In the genomic region with DNA sequence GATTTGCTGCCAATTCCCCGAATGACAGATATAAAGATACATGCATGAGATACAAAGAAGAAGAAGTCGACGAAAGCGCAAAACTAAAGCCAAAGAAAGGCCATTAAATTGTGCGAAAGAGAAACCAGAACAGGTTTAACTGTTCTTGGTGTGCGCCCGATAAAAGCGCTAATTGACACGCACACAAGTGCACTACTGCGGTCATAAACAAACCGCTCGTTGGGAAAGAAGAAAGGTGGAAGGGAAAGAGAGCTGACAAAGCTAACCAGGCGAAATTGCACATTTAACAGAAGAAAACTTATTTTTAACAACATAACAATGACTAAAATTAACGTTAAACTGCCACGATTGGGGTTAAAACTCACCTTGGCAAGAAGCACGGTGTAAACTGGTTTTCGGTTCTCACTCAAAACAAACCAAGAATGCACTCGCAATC, we compare ENCODE assay signal across 2 fruit fly cellular contexts.
TF ChIP-seq lines count a peak whose summit lies in the region.

No protein-coding gene starts in this region.

TF ChIP-seq in whole organism, embryonic, 481 proteins besides CTCF, POLR2A, EP300 and RAD21 (continued from another document):
- TF ChIP-seq CG11504 (tag; optimal IDR thresholded peaks at IDR 0.05; lab: Kevin White, UChicago): no peak
- no peak for TF ChIP-seq ftz-f1 (GFP tag; optimal IDR thresholded peaks at IDR 0.05; lab: Kevin White, UChicago)
- TF ChIP-seq TFAM (GFP tag; optimal IDR thresholded peaks at IDR 0.05; lab: Kevin White, UChicago): no peak
- no peak for TF ChIP-seq Gug (GFP tag; IDR thresholded peaks at IDR 0.05; lab: Robert Waterston, UW)
- TF ChIP-seq CG5953 (GFP tag; IDR thresholded peaks at IDR 0.05; lab: Robert Waterston, UW): 0 out of 2 replicates have a peak, but pooled peaks have one; percentile 12
- no peak for TF ChIP-seq CG34422 (GFP tag; IDR thresholded peaks at IDR 0.05; lab: Robert Waterston, UW)
- no peak for TF ChIP-seq CG43689 (GFP tag; IDR thresholded peaks at IDR 0.05; lab: Robert Waterston, UW)

TF ChIP-seq in whole organism, prepupa, 60 proteins besides CTCF, POLR2A, EP300 and RAD21 (continued from another document):
- TF ChIP-seq svp (GFP tag; lab: Kevin White, UChicago) (no peak), Ets96B (tag; optimal IDR thresholded peaks at IDR 0.05; lab: Kevin White, UChicago) (no peak), pdm3 (GFP tag; optimal IDR thresholded peaks at IDR 0.05; lab: Kevin White, UChicago) (no peak), CG6808 (GFP tag; optimal IDR thresholded peaks at IDR 0.05; lab: Kevin White, UChicago) (peak; percentile 16), CG8632 (GFP tag; optimal IDR thresholded peaks at IDR 0.05; lab: Kevin White, UChicago) (no peak), Hr39 (GFP tag; optimal IDR thresholded peaks at IDR 0.05; lab: Kevin White, UChicago) (no peak), CG7368 (GFP tag; optimal IDR thresholded peaks at IDR 0.05; lab: Kevin White, UChicago) (no peak), achi (GFP tag; optimal IDR thresholded peaks at IDR 0.05; lab: Kevin White, UChicago) (no peak), Blimp-1 (GFP tag; optimal IDR thresholded peaks at IDR 0.05; lab: Kevin White, UChicago) (peak; percentile 96), Lpt (GFP tag; optimal IDR thresholded peaks at IDR 0.05; lab: Kevin White, UChicago) (no peak), Gug (GFP tag; IDR thresholded peaks at IDR 0.05; lab: Robert Waterston, UW) (no peak), vri (GFP tag; optimal IDR thresholded peaks at IDR 0.05; lab: Kevin White, UChicago) (no peak), CG8319 (GFP tag; optimal IDR thresholded peaks at IDR 0.05; lab: Kevin White, UChicago) (no peak), dsx (GFP tag; optimal IDR thresholded peaks at IDR 0.05; lab: Kevin White, UChicago; ENCODE audit: poor library complexity, severe bottlenecking) (peak; percentile 33)
